Fruit fly (Drosophila melanogaster) whole organism: Measurements from ENCODE around the gene Or71a.

Source experiments
- CG8478 ChIP-seq: fragments of >200 bp; optimal IDR thresholded peaks from 2 replicates; lab custom pipeline; 2018; ENCODE audit warnings: inconsistent platforms
- Dll ChIP-seq: fragments of >200 bp; optimal IDR thresholded peaks from 2 replicates; lab custom pipeline; 2017
- pan ChIP-seq: fragments of >200 bp; optimal IDR thresholded peaks from 2 replicates; lab custom pipeline; 2017
- psq ChIP-seq: fragments of >200 bp; optimal IDR thresholded peaks from 2 replicates; lab custom pipeline; 2017
- usp ChIP-seq: fragments of >200 bp; optimal IDR thresholded peaks from 2 replicates; lab custom pipeline; 2017; ENCODE audit warnings: missing biosample characterization, missing genetic modification characterization, mixed read lengths

DNA sequence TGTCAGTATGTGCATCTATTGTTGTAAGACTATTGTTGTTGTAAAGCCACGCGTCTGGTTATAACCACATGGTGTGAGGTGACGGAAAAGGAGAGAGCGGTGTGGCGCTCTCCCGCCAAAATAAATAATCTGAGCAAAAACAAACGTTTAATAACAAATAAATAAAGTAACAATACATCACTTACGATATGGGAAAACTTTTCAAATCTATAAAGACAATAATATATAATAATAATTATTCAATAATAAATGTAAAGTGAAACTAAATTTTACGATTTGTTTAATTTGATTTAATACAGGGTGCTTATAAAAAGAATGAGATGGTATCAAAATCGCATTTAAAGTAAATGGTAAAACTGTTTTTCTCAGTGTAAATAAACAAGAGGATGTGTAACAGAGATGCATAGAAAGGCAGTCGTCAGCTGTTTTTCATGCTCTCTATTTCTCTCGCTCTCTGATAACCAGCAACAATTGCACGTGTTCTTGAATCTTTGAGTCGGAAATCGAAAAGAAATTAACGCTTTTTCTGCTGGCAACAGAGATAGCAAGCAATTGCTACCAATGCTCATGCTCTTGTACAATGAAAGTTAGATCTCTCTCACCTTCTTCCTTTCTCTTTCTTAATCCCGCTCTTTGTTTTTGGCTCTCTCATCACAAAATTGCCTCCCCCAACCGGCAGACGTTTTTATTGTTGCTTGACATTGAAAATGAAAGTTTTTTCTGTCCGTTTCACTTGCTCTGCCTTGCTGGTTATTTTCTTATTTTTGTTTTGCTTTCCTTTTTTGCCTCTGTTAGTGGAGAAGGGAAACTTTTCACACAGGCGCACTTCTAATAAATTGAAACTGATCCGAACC lies 20.6 kb upstream of the Or71a start:
- TF ChIP-seq CG8478 (no peak), pan (lab: Kevin White, UChicago) (no peak), psq (lab: Kevin White, UChicago) (no peak), usp (GFP tag; lab: Kevin White, UChicago) (no peak), Dll (no peak)
